Fruit fly (Drosophila melanogaster) whole organism, embryonic: ENCODE data around the gene CG15160.

ENCODE experiments used
- Awh ChIP-seq: fragments of 200-800 bp; sonication (Bioruptor generic); IDR thresholded peaks from 2 replicates; pipeline ENCODE4, ENCODE4 v1.3.6; 2022; ENCODE audit warnings: missing biosample characterization, missing genetic modification characterization
- CG10147 ChIP-seq: fragments of 200-800 bp; sonication (Bioruptor generic); optimal IDR thresholded peaks from 2 replicates; lab custom pipeline; 2019; ENCODE audit warnings: missing biosample characterization, mild to moderate bottlenecking, missing genetic modification characterization, moderate library complexity
- CG10565 ChIP-seq: fragments of 200-800 bp; sonication (Bioruptor generic); optimal IDR thresholded peaks from 3 replicates; lab custom pipeline; 2016; ENCODE audit warnings: missing biosample characterization, mild to moderate bottlenecking, missing genetic modification characterization
- CG11247 ChIP-seq: fragments of 200-800 bp; sonication (Bioruptor generic); IDR thresholded peaks from 2 replicates; pipeline ENCODE4 v1.3.6; 2022; ENCODE audit warnings: missing biosample characterization, missing genetic modification characterization
- CG12236 ChIP-seq: fragments of 200-800 bp; sonication (Bioruptor generic); optimal IDR thresholded peaks from 2 replicates; lab custom pipeline; 2016; ENCODE audit warnings: missing biosample characterization, missing genetic modification characterization
- CG12299 ChIP-seq: fragments of 200-800 bp; sonication (Bioruptor generic); optimal IDR thresholded peaks from 2 replicates; lab custom pipeline; 2018; ENCODE audit warnings: missing biosample characterization, mild to moderate bottlenecking, missing genetic modification characterization
- CG2875 ChIP-seq: fragments of 200-800 bp; sonication (Bioruptor generic); optimal IDR thresholded peaks from 2 replicates; lab custom pipeline; 2017; ENCODE audit warnings: missing biosample characterization, mild to moderate bottlenecking, missing genetic modification characterization, missing genetic modification reagents
- CG2889 ChIP-seq: fragments of 200-800 bp; sonication (Bioruptor generic); IDR thresholded peaks from 3 replicates; pipeline ENCODE4 v1.3.6; 2022; ENCODE audit warnings: missing biosample characterization, missing genetic modification characterization
- CG5180 ChIP-seq: fragments of 200-800 bp; sonication (Bioruptor generic); optimal IDR thresholded peaks from 3 replicates; lab custom pipeline; 2017; ENCODE audit warnings: missing biosample characterization, missing genetic modification characterization, mild to moderate bottlenecking, moderate library complexity, missing genetic modification reagents
- CG5953 ChIP-seq: fragments of 200-800 bp; sonication (Bioruptor generic); IDR thresholded peaks from 2 replicates; pipeline ENCODE4 v1.3.6; 2022; ENCODE audit warnings: missing biosample characterization, missing genetic modification characterization
- CG6689 ChIP-seq: fragments of 200-800 bp; sonication (Bioruptor generic); IDR thresholded peaks from 2 replicates; pipeline ENCODE4 v1.3.6; 2022; ENCODE audit warnings: missing biosample characterization, missing genetic modification characterization
- CG8478 ChIP-seq: fragments of >200 bp; optimal IDR thresholded peaks from 2 replicates; lab custom pipeline; 2018
- CG8924 ChIP-seq: fragments of 200-800 bp; optimal IDR thresholded peaks from 3 replicates; lab custom pipeline; 2019; ENCODE audit warnings: missing biosample characterization, mild to moderate bottlenecking, missing genetic modification characterization, moderate library complexity
- CG9215 ChIP-seq: fragments of 200-800 bp; sonication (Bioruptor generic); IDR thresholded peaks from 2 replicates; pipeline ENCODE4 v1.3.6; 2022; ENCODE audit warnings: missing biosample characterization, missing genetic modification characterization
- CG9609 ChIP-seq: fragments of 200-800 bp; sonication (Bioruptor generic); optimal IDR thresholded peaks from 3 replicates; lab custom pipeline; 2016; ENCODE audit warnings: missing biosample characterization, missing genetic modification characterization
- CG9727 ChIP-seq: fragments of 200-800 bp; sonication (Bioruptor generic); optimal IDR thresholded peaks from 3 replicates; lab custom pipeline; 2017; ENCODE audit warnings: missing biosample characterization, mild to moderate bottlenecking, missing genetic modification characterization
- Dip3 ChIP-seq: fragments of 200-800 bp; sonication (Bioruptor generic); optimal IDR thresholded peaks from 3 replicates; lab custom pipeline; 2016; ENCODE audit warnings: missing biosample characterization, missing genetic modification characterization
- E2f1 ChIP-seq: fragments of 200-800 bp; sonication (Bioruptor generic); IDR thresholded peaks from 2 replicates; pipeline ENCODE4 v1.3.6; 2022; ENCODE audit warnings: missing biosample characterization, missing genetic modification characterization
- ERR ChIP-seq: fragments of 200-800 bp; sonication (Bioruptor generic); optimal IDR thresholded peaks from 2 replicates; lab custom pipeline; 2016; ENCODE audit warnings: missing biosample characterization, missing genetic modification characterization
- Fer1 ChIP-seq: fragments of 200-800 bp; sonication (Bioruptor generic); optimal IDR thresholded peaks from 2 replicates; lab custom pipeline; 2017; ENCODE audit warnings: missing biosample characterization, mild to moderate bottlenecking, missing genetic modification characterization
- HmgZ ChIP-seq: fragments of 200-800 bp; sonication (Bioruptor generic); optimal IDR thresholded peaks from 2 replicates; lab custom pipeline; 2018; ENCODE audit warnings: missing biosample characterization, mild to moderate bottlenecking, missing genetic modification characterization
- Hr3 ChIP-seq: fragments of 200-800 bp; sonication (Bioruptor generic); optimal IDR thresholded peaks from 3 replicates; lab custom pipeline; 2016; ENCODE audit warnings: missing biosample characterization, missing genetic modification characterization
- Hr78 ChIP-seq, 2 experiments: fragments of 200-800 bp in 1 of 2; fragments of >200 bp in 1 of 2; sonication (Bioruptor generic) in 1 of 2; optimal IDR thresholded peaks; 2 replicates each; lab custom pipeline; 2017 to 2019; ENCODE audit warnings: missing biosample characterization in 2 of 2, missing genetic modification characterization in 2 of 2, mild to moderate bottlenecking in 1 of 2, moderate library complexity in 1 of 2
- Jarid2 ChIP-seq: fragments of 200-800 bp; sonication (Bioruptor generic); optimal IDR thresholded peaks from 3 replicates; lab custom pipeline; 2017; ENCODE audit warnings: mild to moderate bottlenecking, missing biosample characterization, missing genetic modification reagents, missing genetic modification characterization
- NK7.1 ChIP-seq: fragments of 200-800 bp; sonication (Bioruptor generic); optimal IDR thresholded peaks from 3 replicates; lab custom pipeline; 2016; ENCODE audit warnings: missing biosample characterization, missing genetic modification characterization
- Sin3A ChIP-seq: fragments of >200 bp; optimal IDR thresholded peaks from 2 replicates; lab custom pipeline; 2018
- Spps ChIP-seq: fragments of 200-800 bp; sonication (Bioruptor generic); optimal IDR thresholded peaks from 2 replicates; lab custom pipeline; 2018; ENCODE audit warnings: missing biosample characterization, mild to moderate bottlenecking, missing genetic modification characterization
- Stat92E ChIP-seq, 3 experiments: fragments of >200 bp in 2 of 3; fragments of 200-800 bp in 1 of 3; sonication (Bioruptor generic) in 1 of 3; optimal IDR thresholded peaks; 2 replicates each; lab custom pipeline; 2017 to 2019; ENCODE audit warnings: missing biosample characterization in 3 of 3, missing genetic modification characterization in 3 of 3, mild to moderate bottlenecking in 1 of 3, moderate library complexity in 1 of 3
- Trl ChIP-seq, 3 experiments: fragments of >200 bp in 2 of 3; fragments of 200-800 bp in 1 of 3; sonication (Bioruptor generic) in 1 of 3; optimal IDR thresholded peaks; 2 replicates in 1 of 3; 3 replicates in 2 of 3; lab custom pipeline; 2016 to 2017; ENCODE audit warnings: missing biosample characterization in 1 of 3, missing genetic modification characterization in 1 of 3
- Usf ChIP-seq: fragments of 200-800 bp; sonication (Bioruptor generic); optimal IDR thresholded peaks from 2 replicates; lab custom pipeline; 2017; ENCODE audit warnings: missing genotype, missing biosample characterization, missing genetic modification characterization
- ab ChIP-seq: fragments of 200-800 bp; sonication (Bioruptor generic); optimal IDR thresholded peaks from 2 replicates; lab custom pipeline; 2016; ENCODE audit warnings: missing biosample characterization, missing genetic modification characterization
- ac ChIP-seq: fragments of 200-800 bp; sonication (Bioruptor generic); optimal IDR thresholded peaks from 3 replicates; lab custom pipeline; 2017; ENCODE audit warnings: missing biosample characterization, mild to moderate bottlenecking, missing genetic modification characterization
- amos ChIP-seq: fragments of 200-800 bp; sonication (Bioruptor generic); IDR thresholded peaks from 2 replicates; pipeline ENCODE4 v1.3.6; 2022; ENCODE audit warnings: missing biosample characterization, missing genetic modification characterization; ENCODE audit not compliant: partially characterized antibody
- br ChIP-seq: fragments of >200 bp; optimal IDR thresholded peaks from 2 replicates; lab custom pipeline; 2017
- dpn ChIP-seq, 2 experiments: fragments of 200-800 bp; sonication (Bioruptor generic); optimal IDR thresholded peaks; 3 replicates each; lab custom pipeline; 2016; ENCODE audit warnings: missing biosample characterization in 2 of 2, missing genetic modification characterization in 2 of 2
- dysf ChIP-seq: fragments of 200-800 bp; sonication (Bioruptor generic); IDR thresholded peaks from 3 replicates; pipeline ENCODE4 v1.3.6; 2022; ENCODE audit warnings: missing biosample characterization, missing genetic modification characterization
- ftz-f1 ChIP-seq: fragments of 200-800 bp; sonication (Bioruptor generic); optimal IDR thresholded peaks from 2 replicates; lab custom pipeline; 2016; ENCODE audit warnings: missing biosample characterization, missing genetic modification characterization
- grn ChIP-seq: fragments of 200-800 bp; sonication (Bioruptor generic); optimal IDR thresholded peaks from 3 replicates; lab custom pipeline; 2017; ENCODE audit warnings: missing biosample characterization, missing genetic modification characterization
- gsb ChIP-seq: fragments of 200-800 bp; sonication (Bioruptor generic); IDR thresholded peaks from 2 replicates; pipeline ENCODE4 v1.3.6; 2022; ENCODE audit warnings: missing biosample characterization, missing genetic modification characterization
- hkb ChIP-seq, 2 experiments: fragments of 200-800 bp in 1 of 2; fragments of >200 bp in 1 of 2; sonication (Bioruptor generic) in 1 of 2; IDR thresholded peaks in 1 of 2; optimal IDR thresholded peaks in 1 of 2; 2 replicates each; pipeline versions ENCODE4 v1.3.6 to Lab custom; 2017 to 2022; ENCODE audit warnings: missing biosample characterization in 1 of 2, missing genetic modification characterization in 1 of 2
- ind ChIP-seq: fragments of 200-800 bp; sonication (Bioruptor generic); optimal IDR thresholded peaks from 3 replicates; lab custom pipeline; 2016; ENCODE audit warnings: missing biosample characterization, missing genetic modification characterization
- lab ChIP-seq: fragments of 200-800 bp; sonication (Bioruptor generic); optimal IDR thresholded peaks from 3 replicates; lab custom pipeline; 2017; ENCODE audit warnings: missing biosample characterization, missing genetic modification characterization, mild to moderate bottlenecking, moderate library complexity, missing genetic modification reagents
- odd ChIP-seq: fragments of 200-800 bp; sonication (Bioruptor generic); optimal IDR thresholded peaks from 2 replicates; lab custom pipeline; 2017; ENCODE audit warnings: missing biosample characterization, mild to moderate bottlenecking, missing genetic modification characterization
- onecut ChIP-seq: fragments of 200-800 bp; sonication (Bioruptor generic); IDR thresholded peaks from 2 replicates; pipeline ENCODE4 v1.3.6; 2022; ENCODE audit warnings: missing biosample characterization, missing genetic modification characterization
- pfk ChIP-seq: fragments of 200-800 bp; sonication (Bioruptor generic); optimal IDR thresholded peaks from 2 replicates; lab custom pipeline; 2018; ENCODE audit warnings: missing biosample characterization, mild to moderate bottlenecking, missing genetic modification characterization, moderate library complexity
- phol ChIP-seq: fragments of 200-800 bp; sonication (Bioruptor generic); optimal IDR thresholded peaks from 3 replicates; lab custom pipeline; 2018; ENCODE audit warnings: missing biosample characterization, mild to moderate bottlenecking, missing genetic modification characterization, moderate library complexity
- sens ChIP-seq: fragments of 200-800 bp; sonication (Bioruptor generic); peaks from one replicate; lab custom pipeline; 2016; ENCODE audit warnings: missing biosample characterization, missing genetic modification characterization
- sr ChIP-seq: fragments of 200-800 bp; sonication (Bioruptor generic); IDR thresholded peaks from 3 replicates; pipeline ENCODE4 v1.3.6; 2022; ENCODE audit warnings: missing biosample characterization, missing genetic modification characterization
- twi ChIP-seq: fragments of 200-800 bp; optimal IDR thresholded peaks from 2 replicates; lab custom pipeline; 2019; ENCODE audit warnings: missing biosample characterization, mild to moderate bottlenecking, missing genetic modification characterization, moderate library complexity
- unc-4 ChIP-seq: fragments of 200-800 bp; sonication (Bioruptor generic); IDR thresholded peaks from 2 replicates; pipeline ENCODE4 v1.3.6; 2022; ENCODE audit warnings: missing biosample characterization, missing genetic modification characterization; ENCODE audit not compliant: partially characterized antibody
- usp ChIP-seq: fragments of >200 bp; optimal IDR thresholded peaks from 2 replicates; lab custom pipeline; 2017; ENCODE audit warnings: missing biosample characterization, missing genetic modification characterization
- wdn ChIP-seq: fragments of 200-800 bp; sonication (Bioruptor generic); IDR thresholded peaks from 2 replicates; pipeline ENCODE4 v1.3.6; 2022; ENCODE audit warnings: missing biosample characterization, missing genetic modification characterization

Gene CG15160

dm6 chr2L:18584617-18585016, 6.1 kb upstream of the CG15160 start (continued):
- TF ChIP-seq gsb (GFP tag; lab: Robert Waterston, UW) (no peak), hkb (optimal IDR thresholded peaks at IDR 0.05; lab: Kevin White, UChicago) (no peak), hkb (GFP tag; IDR thresholded peaks at IDR 0.05; lab: Robert Waterston, UW) (0 out of 2 replicates have a peak, but pooled peaks have one; percentile 19), wdn (no peak), CG9727 (GFP tag; lab: Kevin White, UChicago) (no peak), CG8478 (lab: Kevin White, UChicago) (no peak), twi (tag; lab: Kevin White, UChicago) (no peak), lab (peak; percentile 66), E2f1 (no peak), ftz-f1 (no peak), CG11247 (GFP tag; lab: Robert Waterston, UW) (no peak), Spps (tag; lab: Kevin White, UChicago) (no peak), CG12299 (tag; lab: Kevin White, UChicago) (no peak), grn (GFP tag; lab: Kevin White, UChicago) (no peak), odd (GFP tag; lab: Kevin White, UChicago) (no peak), CG9609 (GFP tag; lab: Kevin White, UChicago) (no peak), ab (no peak), HmgZ (no peak), Hr3 (GFP tag; lab: Kevin White, UChicago) (no peak), ERR (GFP tag; lab: Kevin White, UChicago) (no peak), CG5953 (GFP tag; lab: Robert Waterston, UW) (peak; percentile 61), Usf (GFP tag; lab: Kevin White, UChicago) (no peak), CG9215 (GFP tag; lab: Robert Waterston, UW) (no peak), Jarid2 (no peak), sr (GFP tag; lab: Robert Waterston, UW) (no peak), dpn (GFP tag; optimal IDR thresholded peaks at IDR 0.05; lab: Kevin White, UChicago) (peak in 1 of 2 experiments; percentile 10), sens (GFP tag; lab: Kevin White, UChicago) (peak; percentile 81), Dip3 (GFP tag; lab: Kevin White, UChicago) (no peak), Awh (GFP tag; lab: Robert Waterston, UW) (no peak), ind (GFP tag; lab: Kevin White, UChicago) (peak; percentile 39), amos (no peak; the same call in 1 of the 2 replicates), CG6689 (GFP tag; lab: Robert Waterston, UW) (peak; percentile 54), CG2875 (no peak), NK7.1 (no peak), CG10147 (GFP tag; lab: Kevin White, UChicago) (no peak), pfk (GFP tag; lab: Kevin White, UChicago) (no peak), Stat92E (GFP tag; optimal IDR thresholded peaks at IDR 0.05; lab: Kevin White, UChicago) (no peak), Trl (optimal IDR thresholded peaks at IDR 0.05; lab: Kevin White, UChicago) (no peak), Trl (GFP tag; optimal IDR thresholded peaks at IDR 0.05; lab: Kevin White, UChicago) (no peak), Hr78 (GFP tag; optimal IDR thresholded peaks at IDR 0.05; lab: Kevin White, UChicago) (no peak), Fer1 (GFP tag; lab: Kevin White, UChicago) (peak; percentile 33), unc-4 (GFP tag; lab: Robert Waterston, UW) (no peak), CG8924 (tag; lab: Kevin White, UChicago) (no peak), CG12236 (GFP tag; lab: Kevin White, UChicago) (no peak), CG5180 (GFP tag; lab: Kevin White, UChicago) (no peak), Sin3A (lab: Kevin White, UChicago) (no peak), CG2889 (no peak), br (lab: Kevin White, UChicago) (no peak), dysf (GFP tag; lab: Robert Waterston, UW) (0 out of 3 replicates have a peak, but pooled peaks have one; percentile 23), usp (GFP tag; lab: Kevin White, UChicago) (no peak), CG10565 (GFP tag; lab: Kevin White, UChicago) (no peak), ac (GFP tag; lab: Kevin White, UChicago) (no peak), onecut (GFP tag; lab: Robert Waterston, UW) (no peak), phol (tag; lab: Kevin White, UChicago) (no peak)
